Fruit fly (Drosophila melanogaster) whole organism, wandering third instar larva: ENCODE results near the gene CG34155.

Experiments
- Myc ChIP-seq: fragments of >200 bp; optimal IDR thresholded peaks from 2 replicates; lab custom pipeline; 2017
- Sp1 ChIP-seq: fragments of 200-800 bp; sonication (Bioruptor generic); optimal IDR thresholded peaks from 3 replicates; lab custom pipeline; 2019; ENCODE audit warnings: missing biosample characterization, mild to moderate bottlenecking, missing genetic modification characterization, moderate library complexity

- TF ChIP-seq Myc (lab: Kevin White, UChicago) (no peak), Sp1 (no peak)
Observed at dm6 chr3R:30605889-30606288, 45.9 kb upstream of the CG34155 start, which contains the start of gene CG31016.
